Worm (Caenorhabditis elegans) whole organism, L1 larva: ENCODE results near the gene ZK813.3.
A peak's percentile ranks its signal among the peaks of the same experiment; 100 is the strongest.

Experiments
- Y116A8C.19 ChIP-seq: sonication (generic microtip); optimal IDR thresholded peaks from 2 replicates; lab custom pipeline; 2016; ENCODE audit warnings: missing compliant biosample characterization, missing genetic modification characterization, borderline replicate concordance
- alr-1 ChIP-seq: fragments of 200-800 bp; sonication (Bioruptor generic); optimal IDR thresholded peaks from 2 replicates; lab custom pipeline; 2018; ENCODE audit warnings: borderline replicate concordance, mild to moderate bottlenecking, missing genetic modification characterization, missing compliant biosample characterization
- blmp-1 ChIP-seq: fragments of 150-350 bp; optimal IDR thresholded peaks from 2 replicates; lab custom pipeline; 2014; ENCODE audit warnings: missing biosample characterization, missing genetic modification characterization
- ceh-8 ChIP-seq: fragments of 200-800 bp; sonication (Bioruptor generic); optimal IDR thresholded peaks from 2 replicates; lab custom pipeline; 2018; ENCODE audit warnings: mild to moderate bottlenecking, missing genetic modification characterization, moderate library complexity, missing compliant biosample characterization
- ceh-82 ChIP-seq, 3 experiments: fragments of 150-350 bp in 1 of 3; sonication (generic microtip) in 2 of 3; optimal IDR thresholded peaks; 2 replicates each; lab custom pipeline; 2014 to 2017; ENCODE audit warnings: missing biosample characterization in 3 of 3, missing genetic modification characterization in 3 of 3
- ceh-88 ChIP-seq: fragments of 200-800 bp; sonication (Bioruptor generic); IDR thresholded peaks from 2 replicates; pipeline ENCODE4 v1.3.6; 2022; ENCODE audit warnings: missing genetic modification characterization, missing compliant biosample characterization
- dpl-1 ChIP-seq, 3 experiments: fragments of 150-350 bp in 2 of 3; sonication (generic microtip) in 1 of 3; optimal IDR thresholded peaks; 2 replicates each; lab custom pipeline; 2014 to 2017; ENCODE audit warnings: missing biosample characterization in 3 of 3, missing genetic modification characterization in 3 of 3, missing genetic modification reagents in 3 of 3
- dsc-1 ChIP-seq: sonication (generic microtip); optimal IDR thresholded peaks from 2 replicates; lab custom pipeline; 2016; ENCODE audit warnings: mild to moderate bottlenecking, missing genetic modification characterization, missing compliant biosample characterization
- elt-2 ChIP-seq: sonication (generic microtip); optimal IDR thresholded peaks from 2 replicates; lab custom pipeline; 2016; ENCODE audit warnings: missing genetic modification characterization, mild to moderate bottlenecking, inconsistent platforms, missing compliant biosample characterization, missing genetic modification reagents
- fos-1 ChIP-seq: fragments of 150-350 bp; optimal IDR thresholded peaks from 2 replicates; lab custom pipeline; 2014; ENCODE audit warnings: missing biosample characterization, missing genetic modification characterization
- grh-1 ChIP-seq: fragments of 200-800 bp; sonication (Bioruptor generic); IDR thresholded peaks from 2 replicates; pipeline ENCODE4 v1.3.6; 2022; ENCODE audit warnings: missing genetic modification reagents, missing genetic modification characterization, missing compliant biosample characterization
- hlh-4 ChIP-seq: sonication (generic microtip); optimal IDR thresholded peaks from 2 replicates; lab custom pipeline; 2016; ENCODE audit warnings: mild to moderate bottlenecking, missing genetic modification characterization, missing compliant biosample characterization
- jun-1 ChIP-seq: fragments of 150-350 bp; optimal IDR thresholded peaks from 2 replicates; lab custom pipeline; 2014; ENCODE audit warnings: missing biosample characterization, missing genetic modification reagents, missing genetic modification characterization
- lin-13 ChIP-seq: fragments of 150-350 bp; optimal IDR thresholded peaks from 2 replicates; lab custom pipeline; 2014; ENCODE audit warnings: missing biosample characterization, missing genetic modification reagents, missing genetic modification characterization
- lin-35 ChIP-seq, 2 experiments: fragments of 150-350 bp; optimal IDR thresholded peaks; 2 replicates each; lab custom pipeline; 2014; ENCODE audit warnings: missing biosample characterization in 2 of 2, missing genetic modification characterization in 2 of 2, missing genetic modification reagents in 2 of 2
- lin-39 ChIP-seq: fragments of 150-350 bp; optimal IDR thresholded peaks from 2 replicates; lab custom pipeline; 2014; ENCODE audit warnings: missing biosample characterization, missing genetic modification reagents, missing genetic modification characterization
- lsy-2 ChIP-seq, 2 experiments: fragments of 150-350 bp; optimal IDR thresholded peaks; 2 replicates each; lab custom pipeline; 2014; ENCODE audit warnings: missing biosample characterization in 2 of 2, missing genetic modification characterization in 2 of 2
- mab-9 ChIP-seq: fragments of 200-800 bp; sonication (Bioruptor generic); IDR thresholded peaks from 2 replicates; pipeline ENCODE4 v1.3.6; 2022; ENCODE audit warnings: missing genetic modification reagents, missing genetic modification characterization, missing compliant biosample characterization
- mef-2 ChIP-seq: fragments of 150-350 bp; optimal IDR thresholded peaks from 2 replicates; lab custom pipeline; 2014; ENCODE audit warnings: missing biosample characterization, missing genetic modification characterization
- mep-1 ChIP-seq: fragments of 150-350 bp; optimal IDR thresholded peaks from 2 replicates; lab custom pipeline; 2014; ENCODE audit warnings: missing biosample characterization, missing genetic modification characterization
- nhr-47 ChIP-seq: sonication (generic microtip); optimal IDR thresholded peaks from 2 replicates; lab custom pipeline; 2016; ENCODE audit warnings: mild to moderate bottlenecking, missing genetic modification characterization, moderate library complexity, missing compliant biosample characterization
- nhr-71 ChIP-seq: sonication (generic microtip); optimal IDR thresholded peaks from 2 replicates; lab custom pipeline; 2016; ENCODE audit warnings: mild to moderate bottlenecking, missing genetic modification characterization, moderate library complexity, missing compliant biosample characterization
- nhr-77 ChIP-seq: fragments of 150-350 bp; optimal IDR thresholded peaks from 2 replicates; lab custom pipeline; 2014; ENCODE audit warnings: missing biosample characterization, missing genetic modification characterization
- pag-3 ChIP-seq: sonication (generic microtip); optimal IDR thresholded peaks from 2 replicates; lab custom pipeline; 2017; ENCODE audit warnings: missing genetic modification characterization, mild to moderate bottlenecking, missing compliant biosample characterization, antibody characterized with exemption, borderline replicate concordance; ENCODE audit not compliant: insufficient read depth
- rnt-1 ChIP-seq: sonication (generic microtip); optimal IDR thresholded peaks from 2 replicates; lab custom pipeline; 2016; ENCODE audit warnings: mild to moderate bottlenecking, missing genetic modification characterization, moderate library complexity, missing compliant biosample characterization
- sox-4 ChIP-seq: sonication (generic microtip); optimal IDR thresholded peaks from 2 replicates; lab custom pipeline; 2016; ENCODE audit warnings: missing genetic modification characterization, missing compliant biosample characterization
- sup-37 ChIP-seq: fragments of 200-800 bp; sonication (Bioruptor generic); optimal IDR thresholded peaks from 2 replicates; lab custom pipeline; 2018; ENCODE audit warnings: mild to moderate bottlenecking, missing genetic modification characterization, missing compliant biosample characterization
- swsn-7 ChIP-seq: sonication (generic microtip); optimal IDR thresholded peaks from 2 replicates; lab custom pipeline; 2016; ENCODE audit warnings: missing genetic modification characterization, missing compliant biosample characterization
- tbx-2 ChIP-seq: sonication (generic microtip); optimal IDR thresholded peaks from 2 replicates; lab custom pipeline; 2016; ENCODE audit warnings: missing genetic modification characterization, missing compliant biosample characterization
- unc-130 ChIP-seq: fragments of 150-350 bp; optimal IDR thresholded peaks from 2 replicates; lab custom pipeline; 2017; ENCODE audit warnings: missing biosample characterization, missing genetic modification characterization, inconsistent platforms
- unc-30 ChIP-seq: sonication (generic microtip); optimal IDR thresholded peaks from 2 replicates; lab custom pipeline; 2017; ENCODE audit warnings: missing biosample characterization, missing genetic modification characterization
- unc-86 ChIP-seq: sonication (generic microtip); optimal IDR thresholded peaks from 2 replicates; lab custom pipeline; 2016; ENCODE audit warnings: missing genetic modification characterization, missing compliant biosample characterization
- unc-98 ChIP-seq: fragments of 200-800 bp; sonication (Bioruptor generic); IDR thresholded peaks from 2 replicates; pipeline ENCODE4 v1.3.6; 2022; ENCODE audit warnings: missing genetic modification characterization, missing compliant biosample characterization
- vab-15 ChIP-seq: sonication (generic microtip); optimal IDR thresholded peaks from 2 replicates; lab custom pipeline; 2017; ENCODE audit warnings: missing genotype, mild to moderate bottlenecking, missing genetic modification characterization, missing compliant biosample characterization
- zag-1 ChIP-seq: fragments of 150-350 bp; optimal IDR thresholded peaks from 2 replicates; lab custom pipeline; 2014; ENCODE audit warnings: missing biosample characterization, missing genetic modification characterization
- zip-4 ChIP-seq: fragments of 200-800 bp; sonication (Bioruptor generic); optimal IDR thresholded peaks from 2 replicates; lab custom pipeline; 2018; ENCODE audit warnings: mild to moderate bottlenecking, missing genetic modification characterization, moderate library complexity, missing compliant biosample characterization

ZK813.3 gene

ce11 chrX:3441539-3441938 lies at the start of gene ZK813.3:
Gene ZK813.3, plus strand, starts transcription at chrX:3441839.
- TF ChIP-seq pag-3 (tag; lab: Kevin White, UChicago) (no peak), unc-86 (tag; lab: Kevin White, UChicago) (no peak), nhr-71 (tag; lab: Kevin White, UChicago) (no peak), unc-30 (tag; lab: Kevin White, UChicago) (no peak), unc-98 (GFP tag; lab: Robert Waterston, UW) (no peak), grh-1 (GFP tag; lab: Robert Waterston, UW) (no peak)

- TF ChIP-seq dsc-1 (peak; percentile 71), mep-1 (tag; lab: Kevin White, UChicago) (no peak)
Observed at ce11 chrX:3393562-3393961, 48.1 kb upstream of the ZK813.3 start, which contains the start of gene slcf-2. Gene slcf-2, plus strand, starts transcription at chrX:3393862.

- TF ChIP-seq blmp-1 (peak; percentile 70), ceh-82 (tag; optimal IDR thresholded peaks at IDR 0.05; lab: Kevin White, UChicago) (no peak), nhr-47 (tag; lab: Kevin White, UChicago) (no peak)
Observed at ce11 chrX:3396735-3397134, 44.9 kb upstream of the ZK813.3 start.

DNA sequence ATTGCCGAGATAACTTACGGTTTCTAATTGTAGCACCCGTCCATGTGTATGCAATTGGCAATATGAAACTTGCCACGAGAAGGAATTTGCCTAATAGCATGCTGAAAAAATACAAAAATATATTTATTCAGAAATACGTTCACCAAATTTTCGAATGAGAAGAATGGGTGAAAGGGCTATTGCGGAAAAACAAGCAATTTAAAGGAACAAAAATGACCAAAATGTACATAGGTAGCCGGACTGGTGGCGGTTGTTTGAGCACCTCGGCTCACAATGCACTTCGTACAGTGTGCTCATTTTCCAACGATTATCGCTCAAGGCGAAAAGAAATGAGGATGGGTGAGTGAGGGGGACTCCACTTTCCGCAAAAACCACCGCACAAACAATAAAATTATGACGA lies 41.7 kb upstream of the ZK813.3 start, which contains the start of gene cht-1:
TSS of gene cht-1 (minus strand) at position 101 of the 400 bp plus-strand sequence.
- TF ChIP-seq ceh-88 (GFP tag; lab: Robert Waterston, UW) (no peak), swsn-7 (tag; lab: Kevin White, UChicago) (no peak), alr-1 (tag; lab: Kevin White, UChicago) (no peak), unc-130 (tag; lab: Kevin White, UChicago) (no peak), mef-2 (tag; lab: Kevin White, UChicago) (no peak), zag-1 (tag; lab: Kevin White, UChicago) (no peak), Y116A8C.19 (tag; lab: Kevin White, UChicago) (no peak), vab-15 (no peak), lin-39 (tag; lab: Kevin White, UChicago) (no peak), sup-37 (GFP tag; lab: Kevin White, UChicago) (no peak), mab-9 (no peak), dpl-1 (GFP tag; optimal IDR thresholded peaks at IDR 0.05; lab: Kevin White, UChicago) (no peak)
- TF ChIP-seq, all 84 proteins: peak for 0

DNA sequence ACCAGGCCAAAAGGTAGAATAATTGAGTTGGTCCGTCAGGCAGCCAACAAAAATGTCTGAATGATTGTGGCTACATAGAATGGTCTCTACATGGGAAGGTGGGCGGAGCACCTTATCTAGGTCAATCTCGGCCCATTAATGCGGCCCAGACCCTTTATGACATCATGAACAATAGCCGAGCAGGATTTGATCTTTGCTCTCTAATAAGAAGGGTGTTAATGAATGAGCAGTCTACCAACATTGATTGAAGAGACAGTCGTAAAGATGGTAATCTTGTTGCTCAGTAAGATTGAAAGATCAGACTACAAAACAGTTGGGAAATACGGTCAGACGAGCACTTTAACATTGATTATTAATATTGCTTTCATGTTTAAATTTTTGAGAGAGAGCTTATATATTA lies 41.3 kb upstream of the ZK813.3 start:
- no peak for TF ChIP-seq alr-1 (tag; lab: Kevin White, UChicago)
- no peak for TF ChIP-seq lin-35 (GFP tag; optimal IDR thresholded peaks at IDR 0.05; lab: Kevin White, UChicago)
- TF ChIP-seq lin-13 (GFP tag; lab: Kevin White, UChicago): no peak
- TF ChIP-seq lsy-2 (tag; optimal IDR thresholded peaks at IDR 0.05; lab: Kevin White, UChicago): no peak
- TF ChIP-seq sox-4 (tag; lab: Kevin White, UChicago): no peak
- TF ChIP-seq jun-1 (tag; lab: Kevin White, UChicago): no peak
- no peak for TF ChIP-seq nhr-77 (tag; lab: Kevin White, UChicago)
- TF ChIP-seq hlh-4: no peak
- TF ChIP-seq zip-4 (GFP tag; lab: Kevin White, UChicago): no peak
- no peak for TF ChIP-seq mef-2 (tag; lab: Kevin White, UChicago)
- no peak for TF ChIP-seq fos-1 (tag; lab: Kevin White, UChicago)
- TF ChIP-seq nhr-71 (tag; lab: Kevin White, UChicago): no peak
- no peak for TF ChIP-seq elt-2 (tag; lab: Kevin White, UChicago)
- TF ChIP-seq rnt-1 (tag; lab: Kevin White, UChicago): no peak
- TF ChIP-seq unc-98 (GFP tag; lab: Robert Waterston, UW): no peak
- no peak for TF ChIP-seq dsc-1
- TF ChIP-seq ceh-8 (GFP tag; lab: Kevin White, UChicago): no peak
- no peak for TF ChIP-seq tbx-2 (tag; lab: Kevin White, UChicago)
- TF ChIP-seq dpl-1 (GFP tag; optimal IDR thresholded peaks at IDR 0.05; lab: Kevin White, UChicago): no peak
